Worm (Caenorhabditis elegans): ENCODE results near the gene mgl-1.

Gene mgl-1

DNA sequence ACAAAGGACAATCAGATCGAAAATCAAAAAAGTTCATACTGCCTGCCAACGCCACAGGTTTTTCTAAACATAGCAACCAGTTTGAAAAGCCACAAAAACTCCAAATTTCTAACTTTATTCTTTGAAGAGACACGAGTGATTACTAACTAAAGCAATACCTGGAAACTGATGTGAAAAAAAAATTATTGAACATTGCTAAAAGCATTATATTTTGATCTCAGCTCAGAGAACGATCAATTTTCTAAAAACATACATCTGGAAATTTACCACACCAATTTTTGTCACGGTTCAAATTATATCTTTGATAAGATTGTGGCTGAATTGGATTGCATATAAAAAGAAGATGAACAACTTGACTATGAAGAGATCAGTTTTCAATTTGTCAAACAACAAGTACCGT, 18.7 kb downstream of the mgl-1 start:
- no peak for TF ChIP-seq ceh-16 (tag; optimal IDR thresholded peaks at IDR 0.05)
- no peak for TF ChIP-seq ceh-82 (tag; optimal IDR thresholded peaks at IDR 0.05)

DNA sequence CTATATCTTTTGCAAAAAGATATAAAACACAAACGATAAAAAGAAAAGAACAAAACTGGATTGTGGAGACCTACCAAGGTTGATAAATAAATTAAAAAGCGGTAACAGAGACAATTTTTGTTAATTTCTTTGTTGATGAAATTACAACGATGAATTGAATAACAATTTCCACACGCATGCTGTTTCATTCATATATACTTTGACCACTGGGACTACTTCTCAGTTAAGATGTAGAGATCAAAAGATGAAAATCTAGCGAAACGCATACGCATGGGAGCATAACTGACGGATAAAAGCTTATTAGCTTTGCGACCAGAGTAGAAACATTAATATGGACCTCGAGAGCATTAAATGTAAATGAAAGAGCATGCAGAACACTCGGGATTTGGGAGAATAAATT, 20.1 kb downstream of the mgl-1 start:
- no peak for TF ChIP-seq nhr-43 (tag; optimal IDR thresholded peaks at IDR 0.05; ENCODE audit: poor library complexity, severe bottlenecking)
- TF ChIP-seq elt-3 (tag; optimal IDR thresholded peaks at IDR 0.05) = no peak
- TF ChIP-seq lin-39 (tag; optimal IDR thresholded peaks at IDR 0.05) = no peak
- TF ChIP-seq mdl-1 (tag; optimal IDR thresholded peaks at IDR 0.05) = no peak
- TF ChIP-seq nhr-77 (tag; optimal IDR thresholded peaks at IDR 0.05) = no peak

DNA sequence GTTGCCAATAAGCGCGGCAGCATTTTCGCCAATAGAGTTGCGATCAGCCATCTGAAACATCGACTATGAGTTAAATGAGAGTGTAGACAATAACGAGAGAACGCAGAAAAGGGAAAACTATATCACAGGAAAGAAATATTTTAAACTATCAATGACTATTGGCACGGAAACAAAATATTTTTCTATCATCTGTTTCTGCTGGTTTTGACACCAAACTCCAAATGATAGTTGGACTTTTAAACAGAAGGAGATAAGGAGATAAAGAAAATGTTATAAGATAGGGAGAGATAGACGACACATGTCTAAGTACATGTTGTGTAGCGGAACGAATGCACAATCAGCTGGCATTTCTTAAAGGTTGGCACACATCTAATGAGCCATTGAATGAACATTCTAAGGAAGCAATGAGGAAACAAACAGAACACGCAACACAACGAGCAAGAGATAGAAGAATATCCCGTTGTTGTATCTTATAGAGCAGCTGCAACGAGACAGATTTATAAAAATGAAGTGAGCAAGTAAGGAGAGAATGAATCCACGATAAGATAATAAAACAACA, 21.5 kb downstream of the mgl-1 start, which contains the start of gene cysl-1:
cysl-1 (minus strand) TSS at position 51 of the 559 bp plus-strand sequence.
- TF ChIP-seq ZK546.5 (tag; optimal IDR thresholded peaks at IDR 0.05) = no peak
- TF ChIP-seq egl-5 (tag; optimal IDR thresholded peaks at IDR 0.05) = peak; percentile 50

DNA sequence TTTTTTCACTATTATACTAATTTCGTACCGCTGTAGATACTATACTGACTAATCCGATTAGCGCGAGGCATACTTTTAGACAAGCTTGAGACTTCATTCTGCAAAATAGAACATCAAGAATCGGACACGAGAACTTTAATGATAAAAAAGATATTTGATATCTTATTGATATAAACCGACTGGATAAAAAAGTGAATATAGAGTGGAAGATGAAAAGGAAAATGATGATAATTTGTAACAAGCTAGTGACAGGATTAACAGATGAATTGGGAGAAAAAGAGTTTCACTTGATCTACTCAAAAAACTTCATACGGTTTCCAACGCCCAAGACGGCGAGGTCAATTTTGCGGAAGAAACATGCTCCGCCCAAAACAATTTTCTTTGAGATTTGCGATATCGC, 27.1 kb downstream of the mgl-1 start, which contains the start of gene nas-37:
nas-37 (minus strand) TSS at position 101 of the 400 bp plus-strand sequence.
- no peak for TF ChIP-seq sea-2 (GFP tag; optimal IDR thresholded peaks at IDR 0.05)
- no peak for TF ChIP-seq lsy-12 (tag; optimal IDR thresholded peaks at IDR 0.05)
- TF ChIP-seq ztf-4 (tag; optimal IDR thresholded peaks at IDR 0.05) = no peak
- no peak for TF ChIP-seq ceh-28 (tag; optimal IDR thresholded peaks at IDR 0.05)
- no peak for TF ChIP-seq mml-1 (tag; optimal IDR thresholded peaks at IDR 0.05)
- TF ChIP-seq skn-1 (tag; optimal IDR thresholded peaks at IDR 0.05) = no peak
- TF ChIP-seq nfya-1 (tag; optimal IDR thresholded peaks at IDR 0.05; ENCODE audit: insufficient read depth) = no peak
- no peak for TF ChIP-seq hmg-11 (tag; optimal IDR thresholded peaks at IDR 0.05)
- TF ChIP-seq fkh-10 (GFP tag; optimal IDR thresholded peaks at IDR 0.05) = no peak
- TF ChIP-seq egl-5 (tag; optimal IDR thresholded peaks at IDR 0.05) = no peak
- no peak for TF ChIP-seq nhr-12 (tag; optimal IDR thresholded peaks at IDR 0.05)
- TF ChIP-seq elt-2 (tag; optimal IDR thresholded peaks at IDR 0.05) = no peak
- no peak for TF ChIP-seq nhr-28 (tag; optimal IDR thresholded peaks at IDR 0.05)
- no peak for TF ChIP-seq nhr-11 (tag; optimal IDR thresholded peaks at IDR 0.05)
- TF ChIP-seq lin-39 (tag; optimal IDR thresholded peaks at IDR 0.05) = no peak
- TF ChIP-seq fos-1 (tag; optimal IDR thresholded peaks at IDR 0.05) = no peak

DNA sequence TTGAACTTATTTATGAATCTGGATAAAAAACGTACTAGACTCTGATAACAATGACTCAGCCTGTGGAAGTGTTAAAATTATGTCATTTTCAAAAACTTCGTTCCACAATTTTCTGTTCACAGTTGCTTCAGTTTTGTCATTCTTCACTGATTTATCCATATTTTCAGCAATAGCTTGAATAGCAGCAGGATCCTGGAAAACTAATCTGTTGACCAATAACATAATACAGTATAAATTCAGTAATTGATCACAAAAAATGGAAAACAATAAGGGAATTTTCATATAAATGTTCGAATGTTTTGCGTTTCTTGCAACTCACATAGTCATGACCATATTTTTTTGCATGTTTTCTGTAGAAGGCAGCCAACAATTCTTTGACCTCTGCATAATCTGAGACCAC, 27.6 kb downstream of the mgl-1 start:
- TF ChIP-seq mdl-1 (tag; optimal IDR thresholded peaks at IDR 0.05) (no peak), unc-39 (tag; optimal IDR thresholded peaks at IDR 0.05) (no peak)

DNA sequence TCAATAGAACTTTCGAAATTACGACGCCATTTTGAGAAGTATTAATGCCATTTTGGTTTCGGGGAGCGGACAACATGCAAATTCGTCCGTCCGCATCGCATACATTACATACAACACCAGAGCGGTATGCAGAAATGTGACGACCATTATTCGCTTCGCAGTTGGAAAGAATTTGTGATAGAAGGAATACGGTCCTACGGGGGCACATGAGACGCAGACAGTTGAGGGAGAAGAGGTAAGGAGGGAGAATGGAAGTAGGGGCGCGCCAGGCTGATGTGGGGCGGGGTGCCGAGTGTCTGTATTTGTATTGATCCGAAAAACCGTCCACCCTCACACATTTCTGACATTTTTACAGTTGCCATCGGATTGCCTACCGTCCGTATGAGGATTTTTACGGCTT, 34.7 kb downstream of the mgl-1 start:
- TF ChIP-seq hmg-11 (tag; optimal IDR thresholded peaks at IDR 0.05) = peak; percentile 13
- TF ChIP-seq nhr-76 (tag; optimal IDR thresholded peaks at IDR 0.05) = no peak
- TF ChIP-seq nhr-25 (tag; optimal IDR thresholded peaks at IDR 0.05) = peak; percentile 31

DNA sequence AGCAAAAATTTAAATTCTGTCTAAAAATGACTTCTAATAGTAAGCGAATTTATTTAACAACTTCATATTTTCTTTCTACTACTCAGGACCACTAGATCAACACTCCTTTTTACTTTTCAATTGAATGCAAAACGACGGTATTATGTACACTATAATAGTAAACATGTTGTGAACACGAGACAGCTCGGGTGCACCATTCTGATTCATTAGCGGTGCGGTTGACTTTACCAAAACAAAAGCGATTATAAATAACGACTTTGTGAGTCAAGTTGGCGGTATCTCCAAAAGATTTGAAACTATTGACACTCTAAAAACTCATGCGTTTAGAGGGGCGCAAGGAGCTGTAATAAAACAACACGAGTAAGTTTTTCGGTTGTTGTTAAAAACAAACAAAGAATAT, 35.6 kb downstream of the mgl-1 start:
- TF ChIP-seq ama-1 (optimal IDR thresholded peaks at IDR 0.05) (no peak), pha-4 (tag; optimal IDR thresholded peaks at IDR 0.05) (peak; percentile 74)

DNA sequence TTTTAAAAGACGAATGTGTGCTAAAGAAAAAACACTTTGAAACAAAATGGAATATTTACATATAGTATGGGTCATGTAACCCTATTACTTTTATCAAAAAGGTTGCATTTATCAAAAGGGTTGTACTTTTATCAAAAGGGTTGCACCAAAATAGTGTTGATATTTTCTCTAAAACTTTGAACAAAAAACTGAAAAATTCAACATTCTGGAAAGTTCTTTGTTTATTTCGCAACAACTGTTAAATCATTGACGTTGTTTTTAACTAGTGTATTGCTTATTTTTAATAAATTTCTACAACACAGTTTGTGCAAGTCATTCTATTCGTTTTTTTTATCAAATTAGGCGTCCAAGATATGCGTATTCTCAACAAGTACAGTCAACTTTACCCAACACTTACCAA, 37.6 kb downstream of the mgl-1 start, which contains the start of the genes C17G1.5 and C17G1.14:
C17G1.5 (plus strand) TSS at position 266 of the 400 bp plus-strand sequence.
C17G1.14 (plus strand) TSS at position 277 of the 400 bp plus-strand sequence.
- TF ChIP-seq elt-2 (tag; optimal IDR thresholded peaks at IDR 0.05) = peak; percentile 2
- TF ChIP-seq pqm-1 (tag; optimal IDR thresholded peaks at IDR 0.05) = no peak
- TF ChIP-seq pha-4 (tag; optimal IDR thresholded peaks at IDR 0.05) = peak; percentile 7
- no peak for TF ChIP-seq ztf-4 (tag; optimal IDR thresholded peaks at IDR 0.05)
